Worm (Caenorhabditis elegans) whole organism, L1 larva: ENCODE data around the gene slcr-46.1.
A peak's percentile ranks its signal among the peaks of the same experiment; 100 is the strongest.

Source experiments
- C16A3.4 ChIP-seq: fragments of 150-350 bp; optimal IDR thresholded peaks from 2 replicates; lab custom pipeline; 2014; ENCODE audit warnings: missing biosample characterization, missing genetic modification characterization
- F16B12.6 ChIP-seq: fragments of 150-350 bp; optimal IDR thresholded peaks from 2 replicates; lab custom pipeline; 2014; ENCODE audit warnings: missing biosample characterization, missing genetic modification characterization
- Y116A8C.19 ChIP-seq: sonication (generic microtip); optimal IDR thresholded peaks from 2 replicates; lab custom pipeline; 2016; ENCODE audit warnings: missing compliant biosample characterization, missing genetic modification characterization, borderline replicate concordance
- blmp-1 ChIP-seq: fragments of 150-350 bp; optimal IDR thresholded peaks from 2 replicates; lab custom pipeline; 2014; ENCODE audit warnings: missing biosample characterization, missing genetic modification characterization
- ceh-63 ChIP-seq: fragments of 200-800 bp; sonication (Bioruptor generic); optimal IDR thresholded peaks from 2 replicates; lab custom pipeline; 2018; ENCODE audit warnings: mild to moderate bottlenecking, missing genetic modification characterization, missing compliant biosample characterization
- ceh-8 ChIP-seq: fragments of 200-800 bp; sonication (Bioruptor generic); optimal IDR thresholded peaks from 2 replicates; lab custom pipeline; 2018; ENCODE audit warnings: mild to moderate bottlenecking, missing genetic modification characterization, moderate library complexity, missing compliant biosample characterization
- ceh-82 ChIP-seq, 3 experiments: fragments of 150-350 bp in 1 of 3; sonication (generic microtip) in 2 of 3; optimal IDR thresholded peaks; 2 replicates each; lab custom pipeline; 2014 to 2017; ENCODE audit warnings: missing biosample characterization in 3 of 3, missing genetic modification characterization in 3 of 3
- ceh-90 ChIP-seq: sonication (generic microtip); optimal IDR thresholded peaks from 2 replicates; lab custom pipeline; 2016; ENCODE audit warnings: missing genetic modification characterization, missing compliant biosample characterization
- ces-1 ChIP-seq: fragments of 150-350 bp; optimal IDR thresholded peaks from 2 replicates; lab custom pipeline; 2014; ENCODE audit warnings: missing biosample characterization, missing genetic modification reagents, missing genetic modification characterization
- dsc-1 ChIP-seq: sonication (generic microtip); optimal IDR thresholded peaks from 2 replicates; lab custom pipeline; 2016; ENCODE audit warnings: mild to moderate bottlenecking, missing genetic modification characterization, missing compliant biosample characterization
- egl-13 ChIP-seq: sonication (generic microtip); optimal IDR thresholded peaks from 2 replicates; lab custom pipeline; 2016; ENCODE audit warnings: missing genotype, missing genetic modification reagents, missing genetic modification characterization, missing compliant biosample characterization
- elt-3 ChIP-seq, 6 experiments: fragments of 150-350 bp in 1 of 6; sonication (generic microtip); optimal IDR thresholded peaks; 2 replicates each; lab custom pipeline; 2017 to 2018; ENCODE audit warnings: missing biosample characterization in 6 of 6, missing genetic modification characterization in 6 of 6, inconsistent platforms in 1 of 6
- fkh-10 ChIP-seq: sonication (generic microtip); optimal IDR thresholded peaks from 2 replicates; lab custom pipeline; 2017; ENCODE audit warnings: missing biosample characterization, missing genetic modification reagents, missing genetic modification characterization
- fkh-4 ChIP-seq: sonication (generic microtip); optimal IDR thresholded peaks from 2 replicates; lab custom pipeline; 2016; ENCODE audit warnings: missing compliant biosample characterization, missing genetic modification characterization, borderline replicate concordance
- fkh-8 ChIP-seq: sonication (generic microtip); optimal IDR thresholded peaks from 2 replicates; lab custom pipeline; 2016; ENCODE audit warnings: mild to moderate bottlenecking, missing genetic modification characterization, missing compliant biosample characterization
- hlh-4 ChIP-seq: sonication (generic microtip); optimal IDR thresholded peaks from 2 replicates; lab custom pipeline; 2016; ENCODE audit warnings: mild to moderate bottlenecking, missing genetic modification characterization, missing compliant biosample characterization
- irx-1 ChIP-seq: sonication (generic microtip); optimal IDR thresholded peaks from 2 replicates; lab custom pipeline; 2016; ENCODE audit warnings: missing genetic modification characterization, missing compliant biosample characterization
- isw-1 ChIP-seq: fragments of 200-800 bp; sonication (Bioruptor generic); IDR thresholded peaks from 2 replicates; pipeline ENCODE4 v1.3.6; 2022; ENCODE audit warnings: missing genetic modification characterization, missing compliant biosample characterization
- lin-13 ChIP-seq: fragments of 150-350 bp; optimal IDR thresholded peaks from 2 replicates; lab custom pipeline; 2014; ENCODE audit warnings: missing biosample characterization, missing genetic modification reagents, missing genetic modification characterization
- lin-14 ChIP-seq: fragments of 200-800 bp; sonication (Bioruptor generic); optimal IDR thresholded peaks from 2 replicates; lab custom pipeline; 2018; ENCODE audit warnings: mild to moderate bottlenecking, missing genetic modification characterization, moderate library complexity, missing compliant biosample characterization
- lin-39 ChIP-seq: fragments of 150-350 bp; optimal IDR thresholded peaks from 2 replicates; lab custom pipeline; 2014; ENCODE audit warnings: missing biosample characterization, missing genetic modification reagents, missing genetic modification characterization
- lir-3 ChIP-seq: sonication (generic microtip); optimal IDR thresholded peaks from 2 replicates; lab custom pipeline; 2016; ENCODE audit warnings: mild to moderate bottlenecking, missing genetic modification characterization, moderate library complexity, missing compliant biosample characterization; ENCODE audit not compliant: poor library complexity
- lsy-2 ChIP-seq, 2 experiments: fragments of 150-350 bp; optimal IDR thresholded peaks; 2 replicates each; lab custom pipeline; 2014; ENCODE audit warnings: missing biosample characterization in 2 of 2, missing genetic modification characterization in 2 of 2
- mdl-1 ChIP-seq, 2 experiments: fragments of 150-350 bp; optimal IDR thresholded peaks; 2 replicates each; lab custom pipeline; 2014 to 2017; ENCODE audit warnings: missing biosample characterization in 2 of 2, missing genetic modification characterization in 2 of 2, inconsistent platforms in 1 of 2
- mep-1 ChIP-seq: fragments of 150-350 bp; optimal IDR thresholded peaks from 2 replicates; lab custom pipeline; 2014; ENCODE audit warnings: missing biosample characterization, missing genetic modification characterization
- nhr-12 ChIP-seq: sonication (generic microtip); optimal IDR thresholded peaks from 2 replicates; lab custom pipeline; 2017; ENCODE audit warnings: missing biosample characterization, missing genetic modification characterization
- nhr-19 ChIP-seq: fragments of 200-800 bp; sonication (Bioruptor generic); conservative IDR thresholded peaks from 2 replicates; pipeline ENCODE4 v1.3.6; 2022; ENCODE audit warnings: missing genetic modification characterization, missing compliant biosample characterization
- nhr-20 ChIP-seq: sonication (generic microtip); optimal IDR thresholded peaks from 2 replicates; lab custom pipeline; 2016; ENCODE audit warnings: mild to moderate bottlenecking, missing genetic modification characterization, missing compliant biosample characterization
- nhr-47 ChIP-seq: sonication (generic microtip); optimal IDR thresholded peaks from 2 replicates; lab custom pipeline; 2016; ENCODE audit warnings: mild to moderate bottlenecking, missing genetic modification characterization, moderate library complexity, missing compliant biosample characterization
- nhr-71 ChIP-seq: sonication (generic microtip); optimal IDR thresholded peaks from 2 replicates; lab custom pipeline; 2016; ENCODE audit warnings: mild to moderate bottlenecking, missing genetic modification characterization, moderate library complexity, missing compliant biosample characterization
- nhr-85 ChIP-seq: sonication (generic microtip); peaks from one replicate; lab custom pipeline; 2016; ENCODE audit warnings: missing genetic modification characterization, inconsistent platforms, missing compliant biosample characterization
- pax-3 ChIP-seq: fragments of 200-800 bp; sonication (Bioruptor generic); optimal IDR thresholded peaks from 2 replicates; lab custom pipeline; 2018; ENCODE audit warnings: mild to moderate bottlenecking, missing genetic modification characterization, moderate library complexity, missing compliant biosample characterization
- rnt-1 ChIP-seq: sonication (generic microtip); optimal IDR thresholded peaks from 2 replicates; lab custom pipeline; 2016; ENCODE audit warnings: mild to moderate bottlenecking, missing genetic modification characterization, moderate library complexity, missing compliant biosample characterization
- snpc-4 ChIP-seq: fragments of 150-350 bp; optimal IDR thresholded peaks from 2 replicates; lab custom pipeline; 2014; ENCODE audit warnings: missing biosample characterization, missing genetic modification characterization
- snu-23 ChIP-seq: sonication (generic microtip); optimal IDR thresholded peaks from 2 replicates; lab custom pipeline; 2016; ENCODE audit warnings: missing genetic modification characterization, missing compliant biosample characterization
- sox-4 ChIP-seq: sonication (generic microtip); optimal IDR thresholded peaks from 2 replicates; lab custom pipeline; 2016; ENCODE audit warnings: missing genetic modification characterization, missing compliant biosample characterization
- sptf-1 ChIP-seq: fragments of 150-350 bp; optimal IDR thresholded peaks from 2 replicates; lab custom pipeline; 2014; ENCODE audit warnings: missing biosample characterization, missing genetic modification characterization
- tbx-2 ChIP-seq: sonication (generic microtip); optimal IDR thresholded peaks from 2 replicates; lab custom pipeline; 2016; ENCODE audit warnings: missing genetic modification characterization, missing compliant biosample characterization
- unc-130 ChIP-seq: fragments of 150-350 bp; optimal IDR thresholded peaks from 2 replicates; lab custom pipeline; 2017; ENCODE audit warnings: missing biosample characterization, missing genetic modification characterization, inconsistent platforms
- unc-30 ChIP-seq: sonication (generic microtip); optimal IDR thresholded peaks from 2 replicates; lab custom pipeline; 2017; ENCODE audit warnings: missing biosample characterization, missing genetic modification characterization
- unc-62 ChIP-seq: fragments of 150-350 bp; optimal IDR thresholded peaks from 2 replicates; lab custom pipeline; 2014; ENCODE audit warnings: missing biosample characterization, missing genetic modification reagents, missing genetic modification characterization
- unc-86 ChIP-seq: sonication (generic microtip); optimal IDR thresholded peaks from 2 replicates; lab custom pipeline; 2016; ENCODE audit warnings: missing genetic modification characterization, missing compliant biosample characterization
- unc-98 ChIP-seq: fragments of 200-800 bp; sonication (Bioruptor generic); IDR thresholded peaks from 2 replicates; pipeline ENCODE4 v1.3.6; 2022; ENCODE audit warnings: missing genetic modification characterization, missing compliant biosample characterization
- vab-15 ChIP-seq: sonication (generic microtip); optimal IDR thresholded peaks from 2 replicates; lab custom pipeline; 2017; ENCODE audit warnings: missing genotype, mild to moderate bottlenecking, missing genetic modification characterization, missing compliant biosample characterization
- xbp-1 ChIP-seq: sonication (generic microtip); optimal IDR thresholded peaks from 2 replicates; lab custom pipeline; 2016; ENCODE audit warnings: missing genetic modification characterization, missing compliant biosample characterization
- ztf-11 ChIP-seq, 2 experiments: sonication (generic microtip); optimal IDR thresholded peaks; 2 replicates each; lab custom pipeline; 2016 to 2017; ENCODE audit warnings: missing genetic modification characterization in 2 of 2, missing biosample characterization in 1 of 2, missing compliant biosample characterization in 1 of 2

The slcr-46.1 gene

DNA sequence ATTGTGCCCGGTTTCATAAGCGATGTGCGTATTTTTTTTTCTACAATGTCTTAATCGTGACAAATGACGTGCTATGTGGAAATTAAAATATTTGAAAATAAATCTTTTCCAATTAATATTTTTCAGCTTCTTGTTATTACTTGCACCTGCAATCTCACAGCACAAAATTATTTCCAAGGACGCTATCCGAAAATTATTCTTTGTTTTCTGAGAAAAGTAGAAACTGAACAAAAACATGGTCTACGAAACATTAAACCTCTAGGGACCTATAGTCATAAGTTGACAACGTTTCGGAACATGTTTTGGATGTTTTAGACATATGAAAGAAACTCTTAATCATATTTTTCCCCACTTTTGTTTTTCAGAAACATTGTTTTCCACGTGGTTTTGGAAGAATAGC, 3.8 kb upstream of the slcr-46.1 start:
- TF ChIP-seq hlh-4 (tag; lab: Kevin White, UChicago): peak; percentile 74
- no peak for TF ChIP-seq fkh-10 (GFP tag; lab: Kevin White, UChicago)

DNA sequence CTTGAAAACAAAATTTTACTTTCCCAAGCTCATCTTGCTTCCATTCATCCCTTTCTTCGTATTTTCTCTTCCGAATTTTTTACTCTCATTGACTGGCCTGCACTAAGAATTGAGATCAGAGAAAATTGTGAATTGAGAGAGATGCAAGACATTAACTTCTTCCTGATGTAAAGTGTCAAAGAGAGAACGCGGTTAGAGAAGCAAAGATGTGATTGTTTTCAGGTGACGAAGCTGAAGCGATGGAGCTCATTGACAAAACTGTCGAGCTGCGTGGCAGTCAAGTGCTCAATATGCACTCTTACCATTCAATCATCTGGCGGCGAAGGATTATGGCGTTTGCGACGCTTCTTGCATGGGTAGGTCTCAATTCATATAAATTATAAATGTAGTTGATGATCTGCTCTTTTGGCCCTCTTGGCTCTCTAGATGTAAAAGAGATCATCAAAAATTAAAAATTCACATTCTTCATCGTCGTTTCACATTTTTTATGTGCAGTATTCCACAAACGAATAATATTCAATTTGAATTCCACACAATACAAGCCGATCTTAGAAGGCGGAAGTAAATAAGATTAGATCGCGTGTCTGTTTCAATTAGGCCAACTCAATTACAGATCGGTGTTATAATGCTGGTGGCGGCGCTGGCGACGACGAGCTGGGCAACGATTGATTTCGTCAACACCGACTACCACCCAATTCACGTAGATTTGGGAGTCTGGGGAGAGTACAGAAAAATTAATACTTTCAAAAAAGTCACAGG, 3.2 kb upstream of the slcr-46.1 start:
- no peak for TF ChIP-seq elt-3 (tag; optimal IDR thresholded peaks at IDR 0.05; lab: Kevin White, UChicago)
- TF ChIP-seq unc-86 (tag; lab: Kevin White, UChicago): peak; percentile 37
- TF ChIP-seq mep-1: peak; percentile 7
- TF ChIP-seq ceh-82 (tag; optimal IDR thresholded peaks at IDR 0.05; lab: Kevin White, UChicago): no peak
- TF ChIP-seq nhr-47 (tag; lab: Kevin White, UChicago): peak; percentile 10
- TF ChIP-seq lin-14: peak; percentile 32
- no peak for TF ChIP-seq ceh-90
- peak; percentile 2 for TF ChIP-seq snu-23
- no peak for TF ChIP-seq ces-1 (GFP tag; lab: Kevin White, UChicago)
- TF ChIP-seq dsc-1 (tag; lab: Kevin White, UChicago): peak; percentile 94
- TF ChIP-seq nhr-12 (tag; lab: Kevin White, UChicago): no peak
- TF ChIP-seq pax-3 (tag; lab: Kevin White, UChicago): no peak
- no peak for TF ChIP-seq unc-130
- peak in 1 of 2 experiments; percentile 25 for TF ChIP-seq ztf-11 (tag; optimal IDR thresholded peaks at IDR 0.05; lab: Kevin White, UChicago)
- peak; percentile 55 for TF ChIP-seq rnt-1
- TF ChIP-seq unc-98 (GFP tag; lab: Robert Waterston, UW): no peak
- TF ChIP-seq lsy-2 (tag; optimal IDR thresholded peaks at IDR 0.05; lab: Kevin White, UChicago): peak in 1 of 2 experiments; percentile 12
- peak; percentile 20 for TF ChIP-seq egl-13

DNA sequence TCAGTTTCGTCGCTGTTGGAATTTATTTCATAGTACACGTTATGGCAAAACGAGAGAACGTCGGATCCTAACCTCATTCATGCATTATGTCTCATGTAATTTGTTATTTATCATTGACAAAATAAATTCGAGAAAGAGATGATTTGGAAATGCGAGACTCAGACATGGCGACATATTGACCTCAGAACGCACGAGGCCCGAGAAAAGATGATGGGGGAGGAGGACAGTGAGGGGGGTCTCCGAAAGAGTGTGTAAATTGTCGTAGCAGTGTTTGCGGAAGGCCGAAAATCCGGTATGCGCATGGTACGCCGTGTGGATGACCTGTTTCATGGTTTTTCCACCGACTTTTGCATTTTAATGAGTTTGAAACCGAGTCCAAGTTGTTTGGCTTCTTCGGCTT, 3.5 kb downstream of the slcr-46.1 start:
- peak; percentile 59 for TF ChIP-seq blmp-1 (tag; lab: Kevin White, UChicago)
- TF ChIP-seq nhr-20 (tag; lab: Kevin White, UChicago): peak; percentile 75
- TF ChIP-seq mdl-1 (tag; optimal IDR thresholded peaks at IDR 0.05; lab: Kevin White, UChicago): peak in 1 of 2 experiments; percentile 89
- no peak for TF ChIP-seq ceh-8 (GFP tag; lab: Kevin White, UChicago)
- peak; percentile 68 for TF ChIP-seq nhr-71 (tag; lab: Kevin White, UChicago)
- peak; percentile 70 for TF ChIP-seq snu-23
- peak; percentile 33 for TF ChIP-seq snpc-4 (tag; lab: Kevin White, UChicago)
- TF ChIP-seq elt-3 (tag; optimal IDR thresholded peaks at IDR 0.05; lab: Kevin White, UChicago): peak in 1 of 6 experiments; percentile 65
- peak; percentile 21; the same call in 1 of the 2 replicates for TF ChIP-seq isw-1 (GFP tag; lab: Robert Waterston, UW)
- no peak for TF ChIP-seq fkh-4
- peak; percentile 18 for TF ChIP-seq unc-86 (tag; lab: Kevin White, UChicago)
- TF ChIP-seq xbp-1: peak; percentile 66
- no peak for TF ChIP-seq sox-4 (tag; lab: Kevin White, UChicago)
- TF ChIP-seq nhr-85: peak; percentile 85
- TF ChIP-seq sptf-1 (tag; lab: Kevin White, UChicago): no peak
- peak; percentile 17 for TF ChIP-seq vab-15 (tag; lab: Kevin White, UChicago)
- peak; percentile 34 to 64 for TF ChIP-seq lsy-2 (tag; optimal IDR thresholded peaks at IDR 0.05; lab: Kevin White, UChicago)
- TF ChIP-seq lin-39: peak; percentile 30
- no peak for TF ChIP-seq unc-62 (GFP tag; lab: Kevin White, UChicago)
- TF ChIP-seq dsc-1 (tag; lab: Kevin White, UChicago): peak; percentile 32
- no peak for TF ChIP-seq unc-30 (tag; lab: Kevin White, UChicago)
- no peak for TF ChIP-seq Y116A8C.19
- TF ChIP-seq lir-3 (tag; lab: Kevin White, UChicago): peak; percentile 11
- peak; percentile 21 for TF ChIP-seq fkh-8
- peak; percentile 56 for TF ChIP-seq nhr-19 (GFP tag; lab: Robert Waterston, UW)
- TF ChIP-seq mep-1: peak; percentile 64
- TF ChIP-seq irx-1 (tag; lab: Kevin White, UChicago): peak; percentile 55
- peak; percentile 65 for TF ChIP-seq rnt-1
- no peak for TF ChIP-seq unc-98 (GFP tag; lab: Robert Waterston, UW)
- peak; percentile 88 for TF ChIP-seq lin-14
- peak; percentile 43 for TF ChIP-seq C16A3.4 (tag; lab: Kevin White, UChicago)
- no peak for TF ChIP-seq hlh-4 (tag; lab: Kevin White, UChicago)
- no peak for TF ChIP-seq ceh-63 (GFP tag; lab: Kevin White, UChicago)
- peak; percentile 13 for TF ChIP-seq lin-13
- peak; percentile 46 for TF ChIP-seq tbx-2 (tag; lab: Kevin White, UChicago)
- peak; percentile 88 for TF ChIP-seq F16B12.6
